Worm (Caenorhabditis elegans) whole organism, mixed stage, embryonic: ENCODE results near the gene ain-1.

ENCODE experiments used
- bed-3 ChIP-seq: fragments of 200-800 bp; sonication (Bioruptor generic); optimal IDR thresholded peaks from 3 replicates; lab custom pipeline; 2018; ENCODE audit warnings: mild to moderate bottlenecking, missing genetic modification characterization, moderate library complexity, missing compliant biosample characterization
- blmp-1 ChIP-seq: fragments of 150-350 bp; optimal IDR thresholded peaks from 2 replicates; lab custom pipeline; 2014; ENCODE audit warnings: missing biosample characterization, missing genetic modification characterization
- ces-1 ChIP-seq: fragments of 150-350 bp; optimal IDR thresholded peaks from 2 replicates; lab custom pipeline; 2014; ENCODE audit warnings: missing biosample characterization, missing genetic modification reagents, missing genetic modification characterization
- elt-3 ChIP-seq: fragments of 150-350 bp; optimal IDR thresholded peaks from 2 replicates; lab custom pipeline; 2014; ENCODE audit warnings: missing biosample characterization, missing genetic modification characterization
- lsy-2 ChIP-seq: fragments of 150-350 bp; optimal IDR thresholded peaks from 2 replicates; lab custom pipeline; 2014; ENCODE audit warnings: missing biosample characterization, missing genetic modification characterization
- mep-1 ChIP-seq: fragments of 150-350 bp; optimal IDR thresholded peaks from 2 replicates; lab custom pipeline; 2017; ENCODE audit warnings: missing biosample characterization, missing genetic modification reagents, missing genetic modification characterization, inconsistent platforms
- nhr-12 ChIP-seq: fragments of 150-350 bp; optimal IDR thresholded peaks from 2 replicates; lab custom pipeline; 2014; ENCODE audit warnings: missing biosample characterization, missing genetic modification characterization
- nhr-237 ChIP-seq: fragments of 150-350 bp; optimal IDR thresholded peaks from 2 replicates; lab custom pipeline; 2014; ENCODE audit warnings: missing biosample characterization, missing genetic modification characterization
- nhr-28 ChIP-seq: fragments of 150-350 bp; optimal IDR thresholded peaks from 2 replicates; lab custom pipeline; 2014; ENCODE audit warnings: missing biosample characterization, missing genetic modification characterization
- tbx-8 ChIP-seq: fragments of 200-800 bp; sonication (Bioruptor generic); optimal IDR thresholded peaks from 2 replicates; lab custom pipeline; 2018; ENCODE audit warnings: mild to moderate bottlenecking, missing genetic modification characterization, moderate library complexity, missing compliant biosample characterization
- unc-120 ChIP-seq: sonication (generic microtip); optimal IDR thresholded peaks from 2 replicates; lab custom pipeline; 2017; ENCODE audit warnings: missing genetic modification characterization, missing compliant biosample characterization; ENCODE audit not compliant: poor library complexity, severe bottlenecking
- unc-39 ChIP-seq: fragments of 150-350 bp; optimal IDR thresholded peaks from 2 replicates; lab custom pipeline; 2014; ENCODE audit warnings: missing biosample characterization, missing genetic modification characterization
- unc-62 ChIP-seq: fragments of 150-350 bp; optimal IDR thresholded peaks from 2 replicates; lab custom pipeline; 2014; ENCODE audit warnings: missing biosample characterization, missing genetic modification reagents, missing genetic modification characterization
- ztf-11 ChIP-seq: fragments of 150-350 bp; optimal IDR thresholded peaks from 2 replicates; lab custom pipeline; 2014; ENCODE audit warnings: missing biosample characterization, missing genetic modification characterization

ce11 chrX:16613266-16613665, at the start of gene ain-1:
- TF ChIP-seq mep-1 (tag; lab: Kevin White, UChicago) = no peak
- no peak for TF ChIP-seq lsy-2 (tag; lab: Kevin White, UChicago)
- TF ChIP-seq elt-3 (tag; lab: Kevin White, UChicago) = no peak
- no peak for TF ChIP-seq nhr-12 (tag; lab: Kevin White, UChicago)
- no peak for TF ChIP-seq ces-1
- TF ChIP-seq tbx-8 (GFP tag; lab: Kevin White, UChicago) = no peak
- no peak for TF ChIP-seq nhr-237 (tag; lab: Kevin White, UChicago)
- no peak for TF ChIP-seq ztf-11 (tag; lab: Kevin White, UChicago)
- no peak for TF ChIP-seq unc-120 (tag; lab: Kevin White, UChicago)
- TF ChIP-seq unc-62 = no peak
- no peak for TF ChIP-seq unc-39 (tag; lab: Kevin White, UChicago)
- no peak for TF ChIP-seq bed-3 (GFP tag; lab: Kevin White, UChicago)
- TF ChIP-seq blmp-1 = no peak
- TF ChIP-seq nhr-28 (tag; lab: Kevin White, UChicago) = no peak
